Fruit fly (Drosophila melanogaster): ENCODE data around the gene MICU1.

MICU1 gene

dm6 chr2L:7194351-7195037 is 12.5 kb downstream of the MICU1 start, which contains the start of gene CG4497 (continued):
- TF ChIP-seq da (GFP tag; optimal IDR thresholded peaks at IDR 0.05) (peak; percentile 91), Atf3 (GFP tag; optimal IDR thresholded peaks at IDR 0.05) (peak; percentile 93), maf-S (GFP tag; optimal IDR thresholded peaks at IDR 0.05) (peak; percentile 95), Aef1 (GFP tag; IDR thresholded peaks at IDR 0.05) (peak; percentile 96), CG17385 (GFP tag; optimal IDR thresholded peaks at IDR 0.05) (peak; percentile 80), vfl (GFP tag; optimal IDR thresholded peaks at IDR 0.05) (peak; percentile 94), Blimp-1 (GFP tag; optimal IDR thresholded peaks at IDR 0.05) (peak; percentile 87), Dad (GFP tag; optimal IDR thresholded peaks at IDR 0.05) (peak; percentile 95), CG10321 (GFP tag; IDR thresholded peaks at IDR 0.05) (peak; percentile 57; the same call in 1 of the 2 replicates), D19A (tag; optimal IDR thresholded peaks at IDR 0.05) (peak; percentile 70), Kr (GFP tag; optimal IDR thresholded peaks at IDR 0.05) (no peak), fd102C (GFP tag; optimal IDR thresholded peaks at IDR 0.05) (peak; percentile 9), Sry-δ (GFP tag; optimal IDR thresholded peaks at IDR 0.05) (peak; percentile 75), Hr39 (optimal IDR thresholded peaks at IDR 0.05) (peak; percentile 54), CG15011 (GFP tag; optimal IDR thresholded peaks at IDR 0.05) (peak; percentile 62), ap (GFP tag; IDR thresholded peaks at IDR 0.05) (peak; percentile 84), CG17912 (GFP tag; optimal IDR thresholded peaks at IDR 0.05) (peak; percentile 48), ci (GFP tag; IDR thresholded peaks at IDR 0.05) (peak; percentile 91), CG33557 (GFP tag; optimal IDR thresholded peaks at IDR 0.05) (peak; percentile 77), sr (GFP tag; IDR thresholded peaks at IDR 0.05) (peak; percentile 58; the same call in 1 of the 3 replicates), kay (GFP tag; optimal IDR thresholded peaks at IDR 0.05) (peak; percentile 80), slbo (GFP tag; IDR thresholded peaks at IDR 0.05) (peak; percentile 97), CG9876 (GFP tag; optimal IDR thresholded peaks at IDR 0.05) (peak; percentile 98), CG12769 (tag; optimal IDR thresholded peaks at IDR 0.05) (peak; percentile 92), Sox100B (GFP tag; optimal IDR thresholded peaks at IDR 0.05) (peak; percentile 78), hth (optimal IDR thresholded peaks at IDR 0.05) (no peak), Side (GFP tag; optimal IDR thresholded peaks at IDR 0.05) (peak; percentile 93), Optix (GFP tag; IDR thresholded peaks at IDR 0.05) (peak; percentile 97), CG4730 (GFP tag; IDR thresholded peaks at IDR 0.05) (peak; percentile 93), nmo (GFP tag; optimal IDR thresholded peaks at IDR 0.05) (peak; percentile 94), twi (tag; optimal IDR thresholded peaks at IDR 0.05) (peak; percentile 83), Nf-YA (GFP tag; IDR thresholded peaks at IDR 0.05) (peak; percentile 75; the same call in 1 of the 2 replicates), CG9817 (tag; optimal IDR thresholded peaks at IDR 0.05) (peak; percentile 95), vvl (GFP tag; IDR thresholded peaks at IDR 0.05) (peak; percentile 93), run (tag; optimal IDR thresholded peaks at IDR 0.05) (peak; percentile 25), CG14441 (GFP tag; IDR thresholded peaks at IDR 0.05) (peak; percentile 96), CG12299 (tag; optimal IDR thresholded peaks at IDR 0.05) (peak; percentile 61), BEAF-32 (GFP tag; optimal IDR thresholded peaks at IDR 0.05) (peak; percentile 47), CG17361 (GFP tag; IDR thresholded peaks at IDR 0.05) (peak; percentile 92), CG6683 (GFP tag; optimal IDR thresholded peaks at IDR 0.05) (peak; percentile 59), gro (GFP tag; optimal IDR thresholded peaks at IDR 0.05) (peak; percentile 92), CkIIα-i1 (GFP tag; IDR thresholded peaks at IDR 0.05) (peak; percentile 77), h (optimal IDR thresholded peaks at IDR 0.05) (no peak), exex (tag; optimal IDR thresholded peaks at IDR 0.05) (peak; percentile 26), CG31365 (tag; optimal IDR thresholded peaks at IDR 0.05) (no peak), Fer2 (tag; optimal IDR thresholded peaks at IDR 0.05) (peak; percentile 81), CG17328 (GFP tag; IDR thresholded peaks at IDR 0.05) (peak; percentile 87), chn (GFP tag; optimal IDR thresholded peaks at IDR 0.05) (peak; percentile 95), CG4282 (GFP tag; optimal IDR thresholded peaks at IDR 0.05) (peak; percentile 96), gcm (GFP tag; optimal IDR thresholded peaks at IDR 0.05) (peak; percentile 62), ftz-f1 (GFP tag; optimal IDR thresholded peaks at IDR 0.05) (peak; percentile 62)
